Fruit fly (Drosophila melanogaster) S2 (cell line): ENCODE measurements around the gene grk.

Source experiments
- CG8478 ChIP-seq: fragments of >200 bp; optimal IDR thresholded peaks from 2 replicates; lab custom pipeline; 2018
- CTCF ChIP-seq, 2 experiments: fragments of >200 bp; optimal IDR thresholded peaks; 2 replicates each; lab custom pipeline; 2018

DNA sequence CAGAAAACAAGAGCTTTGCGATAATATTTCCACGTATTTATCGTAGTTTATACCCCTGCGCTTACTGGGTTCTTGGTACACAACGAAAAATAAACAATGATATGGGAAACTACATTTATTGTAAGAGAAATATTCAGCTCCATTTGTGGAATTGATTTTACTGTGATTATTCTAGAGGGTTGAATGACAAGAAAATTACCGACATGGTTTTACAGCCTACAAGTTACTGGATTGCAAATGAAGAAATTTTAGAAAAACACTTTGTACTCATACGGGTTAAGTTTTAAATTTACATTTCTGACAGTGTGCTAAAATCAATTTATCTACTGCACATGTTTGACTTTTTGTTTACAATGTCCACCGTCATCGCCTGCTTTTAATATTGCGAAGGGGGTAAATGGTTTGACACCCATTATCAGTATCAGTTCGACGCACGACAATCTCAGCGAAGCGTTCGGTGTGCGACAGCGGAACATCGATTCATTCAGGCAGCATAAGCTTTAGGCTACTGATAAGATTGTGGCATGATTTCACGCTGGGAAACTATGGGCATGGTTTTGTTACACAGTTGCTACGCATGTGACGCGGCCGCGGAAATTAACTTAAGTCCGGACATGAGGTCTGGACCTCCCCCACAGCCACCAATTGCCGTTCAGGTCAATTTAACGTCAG is 28.5 kb upstream of the grk start:
- no peak for TF ChIP-seq CTCF (optimal IDR thresholded peaks at IDR 0.05; lab: Kevin White, UChicago)
- no peak for TF ChIP-seq CG8478
